Worm (Caenorhabditis elegans): ENCODE measurements around the gene Y7A5A.2.

The Y7A5A.2 gene

ce11 chrX:15772674-15773073 lies at the start of gene Y7A5A.2:
Gene Y7A5A.2 (minus strand): TSS chrX:15772735.
- no peak for TF ChIP-seq unc-62 (GFP tag; optimal IDR thresholded peaks at IDR 0.05)

ce11 chrX:15822197-15822596 lies 49.7 kb upstream of the Y7A5A.2 start, which contains the start of gene Y7A5A.8:
Gene Y7A5A.8 (plus strand): TSS chrX:15822497.
- no peak for TF ChIP-seq unc-62 (GFP tag; optimal IDR thresholded peaks at IDR 0.05)

- no peak for TF ChIP-seq unc-62 (GFP tag; optimal IDR thresholded peaks at IDR 0.05)
Measured at ce11 chrX:15814548-15814947, 42.0 kb upstream of the Y7A5A.2 start.

- no peak for TF ChIP-seq unc-62 (GFP tag; optimal IDR thresholded peaks at IDR 0.05)
Measured at ce11 chrX:15811341-15811740, 38.8 kb upstream of the Y7A5A.2 start.

DNA sequence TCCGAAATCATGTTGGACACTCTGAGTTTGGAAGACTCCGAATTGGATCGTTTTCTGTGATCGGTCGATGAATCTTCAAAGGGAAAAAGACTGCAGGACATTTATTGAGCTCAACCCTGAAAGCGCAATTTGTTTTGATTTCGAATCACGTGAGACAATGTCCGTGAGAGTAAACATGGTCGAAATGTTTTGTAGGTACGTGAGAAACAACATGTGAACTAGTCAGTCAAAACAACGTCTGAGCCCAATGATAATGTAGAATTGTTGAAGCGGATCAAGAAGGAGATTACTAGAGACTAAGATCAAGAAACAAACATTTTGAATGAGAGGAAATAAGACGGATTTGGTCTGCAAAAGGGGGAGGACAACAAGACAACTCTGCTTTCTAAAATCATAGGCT lies 31.5 kb upstream of the Y7A5A.2 start, which contains the start of gene Y7A5A.7:
Y7A5A.7 (minus strand) TSS at position 101 of the 400 bp plus-strand sequence.
- TF ChIP-seq unc-62 (GFP tag; optimal IDR thresholded peaks at IDR 0.05), result no peak

DNA sequence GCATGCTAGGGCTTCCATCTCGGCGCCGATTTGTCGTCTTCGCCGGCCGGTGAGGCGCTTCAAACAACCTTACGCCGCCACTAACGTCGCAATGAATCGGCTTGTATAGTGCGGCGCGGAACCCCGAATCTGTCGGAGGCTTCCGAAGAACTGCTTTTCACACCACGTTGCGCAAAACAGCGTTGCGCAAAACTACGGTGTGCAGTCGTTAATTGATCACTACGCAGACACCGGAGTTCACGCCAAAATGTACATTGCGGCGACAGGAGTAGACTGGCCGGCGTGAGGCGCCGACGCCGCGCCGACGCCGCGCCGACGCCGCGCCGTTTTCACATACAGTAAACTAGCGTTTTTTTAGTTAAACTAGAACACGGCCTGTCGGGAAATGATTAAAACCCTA lies 29.3 kb upstream of the Y7A5A.2 start:
- no peak for TF ChIP-seq unc-62 (GFP tag; optimal IDR thresholded peaks at IDR 0.05)

- TF ChIP-seq unc-62 (GFP tag; optimal IDR thresholded peaks at IDR 0.05), result no peak
Measured at ce11 chrX:15799595-15799994, 27.1 kb upstream of the Y7A5A.2 start, which contains the start of gene Y7A5A.6. Gene Y7A5A.6 (minus strand): TSS chrX:15799695.

DNA sequence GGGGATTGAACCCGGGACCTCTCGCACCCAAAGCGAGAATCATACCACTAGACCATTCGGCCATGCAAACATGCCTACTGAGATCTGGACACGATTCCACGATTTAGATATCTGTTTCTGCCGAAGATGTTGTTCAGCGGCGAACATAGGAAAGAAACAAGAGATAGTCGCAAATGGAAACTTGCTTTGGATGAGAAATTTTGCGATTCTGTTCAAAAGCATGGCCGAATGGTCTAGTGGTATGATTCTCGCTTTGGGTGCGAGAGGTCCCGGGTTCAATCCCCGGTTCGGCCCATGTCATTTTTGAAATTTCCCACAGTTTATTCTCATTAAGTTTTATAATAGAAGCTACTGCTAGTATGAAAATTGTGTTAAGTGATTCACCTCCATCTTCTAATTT lies 24.1 kb upstream of the Y7A5A.2 start:
- TF ChIP-seq unc-62 (GFP tag; optimal IDR thresholded peaks at IDR 0.05), result no peak

ce11 chrX:15794977-15795376 lies 22.4 kb upstream of the Y7A5A.2 start, which contains the start of gene Y7A5A.10:
Gene Y7A5A.10 (minus strand): TSS chrX:15795077.
- TF ChIP-seq unc-62 (GFP tag; optimal IDR thresholded peaks at IDR 0.05), result no peak

ce11 chrX:15786726-15787125 lies 14.2 kb upstream of the Y7A5A.2 start, which contains the start of gene Y7A5A.5:
Gene Y7A5A.5 (minus strand): TSS chrX:15786826.
- TF ChIP-seq unc-62 (GFP tag; optimal IDR thresholded peaks at IDR 0.05), result no peak

DNA sequence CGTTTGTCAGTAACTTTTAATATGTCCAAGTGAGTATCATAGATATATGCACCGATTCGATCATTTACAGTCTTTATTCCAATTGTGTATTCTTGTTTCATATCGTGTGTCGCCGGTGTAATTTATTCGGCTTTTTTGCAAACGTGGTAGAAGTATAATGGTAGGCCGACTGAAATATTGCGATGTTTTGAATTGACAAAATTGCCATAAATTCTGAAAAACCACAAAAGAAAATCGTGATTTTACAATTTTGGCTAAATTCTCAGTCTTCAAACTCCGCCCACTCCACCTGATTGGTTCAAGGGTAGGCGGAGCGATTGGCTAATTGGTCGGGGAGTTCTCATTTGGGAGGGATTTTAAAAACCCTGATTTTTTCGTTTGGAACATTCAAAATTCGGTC lies 12.0 kb upstream of the Y7A5A.2 start, which contains the start of gene Y7A5A.3:
Y7A5A.3 (minus strand) TSS at position 101 of the 400 bp plus-strand sequence.
- no peak for TF ChIP-seq unc-62 (GFP tag; optimal IDR thresholded peaks at IDR 0.05)

DNA sequence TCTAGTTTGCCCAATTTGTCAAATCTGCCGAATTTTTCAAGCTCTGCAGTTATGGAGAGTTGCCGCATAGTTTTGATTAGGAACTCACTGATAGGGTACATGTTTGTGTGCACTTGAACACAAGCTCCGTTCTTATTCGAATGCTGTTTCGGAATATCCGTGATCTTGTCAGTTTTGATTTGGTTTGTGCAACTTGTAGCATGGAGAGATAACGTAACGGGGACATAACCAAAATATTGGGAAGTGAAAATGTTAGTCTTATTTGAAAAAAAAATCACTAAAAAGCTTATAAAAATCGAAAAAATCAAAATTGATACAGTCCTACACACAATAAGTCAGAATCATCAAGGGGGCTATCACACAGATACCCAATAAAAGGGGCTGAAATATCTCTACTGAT lies 9.5 kb upstream of the Y7A5A.2 start, which contains the start of gene Y7A5A.24:
Y7A5A.24 (minus strand) TSS at position 101 of the 400 bp plus-strand sequence.
- no peak for TF ChIP-seq unc-62 (GFP tag; optimal IDR thresholded peaks at IDR 0.05)

DNA sequence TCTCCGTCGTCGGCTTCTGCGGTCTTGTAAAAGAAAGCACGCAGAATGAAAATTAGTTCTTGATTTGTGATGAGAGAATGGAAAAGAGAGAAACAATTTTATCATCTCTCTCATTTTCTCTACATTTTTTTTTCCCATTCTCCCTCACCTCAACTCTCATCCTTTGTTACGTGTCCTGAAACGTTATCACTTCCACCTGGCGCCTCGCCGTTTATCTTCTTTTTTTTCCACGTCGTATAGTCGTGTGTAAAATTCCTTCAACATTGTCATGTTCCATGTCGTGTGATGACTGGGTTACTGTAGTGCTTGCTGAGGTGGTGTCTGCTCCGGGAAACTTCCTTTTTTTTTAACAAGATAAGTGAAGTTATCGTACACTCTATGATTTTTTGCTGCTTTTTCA lies 7.0 kb upstream of the Y7A5A.2 start:
- TF ChIP-seq unc-62 (GFP tag; optimal IDR thresholded peaks at IDR 0.05), result no peak

- TF ChIP-seq unc-62 (GFP tag; optimal IDR thresholded peaks at IDR 0.05), result no peak
Measured at ce11 chrX:15773262-15773908, 850 bp upstream of the Y7A5A.2 start, which contains the start of gene Y7A5A.13. Gene Y7A5A.13 (plus strand): TSS chrX:15773858.

ce11 chrX:15771411-15771810 lies 1.1 kb downstream of the Y7A5A.2 start, which contains the start of gene Y7A5A.1:
Gene Y7A5A.1 (minus strand): TSS chrX:15771493.
- no peak for TF ChIP-seq unc-62 (GFP tag; optimal IDR thresholded peaks at IDR 0.05)

DNA sequence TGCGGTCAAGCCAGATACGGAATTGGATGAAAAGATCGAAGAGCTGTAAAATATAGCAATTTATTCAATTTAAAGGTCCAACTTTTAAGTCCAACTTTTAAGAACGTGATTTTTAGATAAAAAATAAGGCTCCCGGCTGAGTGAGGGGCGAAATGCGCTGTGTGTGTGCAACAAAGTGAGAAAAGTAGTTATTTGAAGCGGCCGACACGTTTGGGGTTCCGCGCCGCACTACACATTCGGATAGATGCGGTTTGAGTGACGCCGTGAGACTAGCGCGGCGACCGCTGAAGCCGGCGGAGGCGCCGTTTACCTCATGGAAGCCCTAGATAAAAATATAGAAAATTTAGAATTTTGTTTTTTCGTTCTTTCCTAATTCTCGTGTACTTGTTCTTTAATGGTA lies 1.7 kb downstream of the Y7A5A.2 start:
- no peak for TF ChIP-seq unc-62 (GFP tag; optimal IDR thresholded peaks at IDR 0.05)

DNA sequence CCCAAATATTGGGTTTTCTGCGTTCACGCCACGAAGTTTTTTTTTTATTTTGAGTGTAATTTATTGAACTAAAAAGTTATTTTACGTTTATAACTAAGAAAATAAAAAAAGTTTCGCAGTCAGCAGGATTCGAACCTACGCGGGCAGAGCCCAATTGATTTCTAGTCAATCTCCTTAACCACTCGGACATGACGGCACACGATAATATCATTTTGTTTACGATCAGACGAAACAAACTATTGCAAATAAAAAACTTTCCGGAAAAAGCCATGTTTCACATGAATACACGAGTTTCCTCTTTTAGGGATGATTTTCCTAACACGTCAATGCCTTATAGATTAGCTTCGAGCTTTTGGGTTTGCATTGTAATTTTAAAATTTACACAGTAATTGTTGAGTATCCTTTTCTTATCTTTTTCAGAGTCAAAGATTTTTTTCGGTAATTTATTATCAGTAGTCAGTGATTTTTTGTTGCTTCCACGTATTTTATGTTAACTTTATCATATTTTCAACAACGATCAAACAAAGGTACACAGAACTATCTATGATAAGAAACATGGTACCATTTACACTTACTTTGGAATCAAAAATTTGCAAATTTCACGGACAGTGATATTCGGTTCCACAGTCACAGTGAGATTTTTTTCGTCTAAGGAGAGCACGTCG lies 2.5 kb downstream of the Y7A5A.2 start:
- TF ChIP-seq unc-62 (GFP tag; optimal IDR thresholded peaks at IDR 0.05), result no peak
